Fruit fly (Drosophila melanogaster): ENCODE results near the gene Hml.

Hml gene

dm6 chr3L:13866780-13867179 lies 20.9 kb downstream of the Hml start, which contains the start of gene CG8745 (continued):
- TF ChIP-seq pzg (GFP tag; optimal IDR thresholded peaks at IDR 0.05) (peak; percentile 46), CG18011 (GFP tag; optimal IDR thresholded peaks at IDR 0.05) (peak; percentile 32), bbx (GFP tag; IDR thresholded peaks at IDR 0.05; ENCODE audit: partially characterized antibody) (peak; percentile 76), CG16813 (GFP tag; IDR thresholded peaks at IDR 0.05; ENCODE audit: partially characterized antibody) (peak; percentile 68; the same call in 1 of the 3 replicates), CG3163 (GFP tag; optimal IDR thresholded peaks at IDR 0.05) (no peak), ci (GFP tag; IDR thresholded peaks at IDR 0.05) (no peak), CG12219 (GFP tag; optimal IDR thresholded peaks at IDR 0.05) (no peak), Doc3 (GFP tag; IDR thresholded peaks at IDR 0.05; ENCODE audit: partially characterized antibody) (peak; percentile 78), dmrt11E (tag; optimal IDR thresholded peaks at IDR 0.05) (no peak), gro (GFP tag; optimal IDR thresholded peaks at IDR 0.05) (no peak), CG8359 (GFP tag; optimal IDR thresholded peaks at IDR 0.05; ENCODE audit: borderline replicate concordance) (no peak), knrl (GFP tag; IDR thresholded peaks at IDR 0.05; ENCODE audit: partially characterized antibody) (peak; percentile 74), CG17829 (tag; optimal IDR thresholded peaks at IDR 0.05) (no peak), CG2129 (GFP tag; IDR thresholded peaks at IDR 0.05; ENCODE audit: partially characterized antibody) (peak; percentile 25; the same call in 1 of the 2 replicates), Sry-δ (GFP tag; optimal IDR thresholded peaks at IDR 0.05) (peak; percentile 51), unc-4 (GFP tag; IDR thresholded peaks at IDR 0.05; ENCODE audit: partially characterized antibody) (peak; percentile 69), CG13424 (tag; optimal IDR thresholded peaks at IDR 0.05) (no peak), CG34224 (GFP tag; IDR thresholded peaks at IDR 0.05; ENCODE audit: partially characterized antibody) (peak; percentile 67; the same call in 2 of the 3 replicates), HLH4C (GFP tag; IDR thresholded peaks at IDR 0.05; ENCODE audit: partially characterized antibody) (peak; percentile 74), Dad (GFP tag; optimal IDR thresholded peaks at IDR 0.05) (no peak), CG2120 (GFP tag; optimal IDR thresholded peaks at IDR 0.05) (no peak), Rfx (GFP tag; IDR thresholded peaks at IDR 0.05) (no peak), gfzf (GFP tag; optimal IDR thresholded peaks at IDR 0.05) (no peak), Pdp1 (GFP tag; optimal IDR thresholded peaks at IDR 0.05) (no peak), Dp (GFP tag; optimal IDR thresholded peaks at IDR 0.05) (peak; percentile 89), HmgD (GFP tag; optimal IDR thresholded peaks at IDR 0.05) (peak; percentile 1), CG5953 (GFP tag; IDR thresholded peaks at IDR 0.05) (no peak), CG15601 (tag; optimal IDR thresholded peaks at IDR 0.05) (no peak), CG10209 (GFP tag; optimal IDR thresholded peaks at IDR 0.05) (no peak), chinmo (GFP tag; IDR thresholded peaks at IDR 0.05; ENCODE audit: partially characterized antibody) (peak; percentile 81; the same call in 1 of the 4 replicates), CG13287 (GFP tag; IDR thresholded peaks at IDR 0.05; ENCODE audit: partially characterized antibody) (peak; percentile 81), CG12236 (GFP tag; optimal IDR thresholded peaks at IDR 0.05) (no peak), tio (GFP tag; optimal IDR thresholded peaks at IDR 0.05) (no peak), Deaf1 (tag; optimal IDR thresholded peaks at IDR 0.05) (peak; percentile 78), CG7928 (GFP tag; optimal IDR thresholded peaks at IDR 0.05) (no peak), rib (GFP tag; IDR thresholded peaks at IDR 0.05) (no peak), CG10321 (GFP tag; IDR thresholded peaks at IDR 0.05) (peak; percentile 89), mld (GFP tag; IDR thresholded peaks at IDR 0.05; ENCODE audit: partially characterized antibody) (peak; percentile 65; the same call in 1 of the 3 replicates), Dref (GFP tag; IDR thresholded peaks at IDR 0.05) (peak; percentile 80), Scr (GFP tag; IDR thresholded peaks at IDR 0.05; ENCODE audit: partially characterized antibody) (peak; percentile 79), Doc2 (GFP tag; IDR thresholded peaks at IDR 0.05) (no peak), CG4854 (GFP tag; optimal IDR thresholded peaks at IDR 0.05) (no peak), CG3995 (GFP tag; optimal IDR thresholded peaks at IDR 0.05) (no peak), tgo (GFP tag; IDR thresholded peaks at IDR 0.05) (no peak), CG15514 (GFP tag; optimal IDR thresholded peaks at IDR 0.05) (peak; percentile 31), CG10543 (GFP tag; optimal IDR thresholded peaks at IDR 0.05) (no peak), amos (GFP tag; IDR thresholded peaks at IDR 0.05; ENCODE audit: partially characterized antibody) (peak; percentile 77), CG14965 (GFP tag; optimal IDR thresholded peaks at IDR 0.05; ENCODE audit: borderline replicate concordance) (no peak)
